Fruit fly (Drosophila melanogaster) S2 (cell line): ENCODE data around the gene CG14109.

Source experiments
- CG8478 ChIP-seq: fragments of >200 bp; optimal IDR thresholded peaks from 2 replicates; lab custom pipeline; 2018
- CTCF ChIP-seq, 2 experiments: fragments of >200 bp; optimal IDR thresholded peaks; 2 replicates each; lab custom pipeline; 2018

DNA sequence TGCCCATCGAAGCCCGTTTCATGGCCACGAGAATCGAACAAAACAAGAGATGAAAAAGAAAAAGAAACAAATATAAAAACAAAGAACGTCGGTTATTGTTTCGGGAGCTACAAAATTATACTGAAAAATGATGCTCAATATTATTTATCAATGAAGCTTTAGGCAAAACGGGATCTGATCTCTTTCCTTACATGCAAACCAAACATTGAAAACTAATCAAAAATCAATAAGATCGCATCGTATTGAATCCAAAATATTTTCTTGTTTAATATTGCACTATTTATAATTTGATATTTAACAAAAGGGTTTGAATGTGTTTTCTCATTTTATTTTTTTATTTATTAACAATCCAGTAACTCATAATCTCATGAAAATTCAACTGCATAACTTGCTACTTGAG, 15.1 kb upstream of the CG14109 start, which contains the start of gene CG14106:
- TF ChIP-seq CTCF (optimal IDR thresholded peaks at IDR 0.05; lab: Kevin White, UChicago): no peak
- no peak for TF ChIP-seq CG8478 (lab: Kevin White, UChicago)
